Fruit fly (Drosophila melanogaster) S2 (cell line): Measurements from ENCODE around the gene Doc2.

Source experiments
- CG8478 ChIP-seq: fragments of >200 bp; optimal IDR thresholded peaks from 2 replicates; lab custom pipeline; 2018
- CTCF ChIP-seq, 2 experiments: fragments of >200 bp; optimal IDR thresholded peaks; 2 replicates each; lab custom pipeline; 2018

- TF ChIP-seq CG8478 (no peak), CTCF (optimal IDR thresholded peaks at IDR 0.05; lab: Kevin White, UChicago) (no peak)
Measured at dm6 chr3L:9057429-9058088, 38.5 kb upstream of the Doc2 start.
